Worm (Caenorhabditis elegans) whole organism, young adult: ENCODE measurements around the gene tig-3.

Experiments
- C06A6.2 ChIP-seq: fragments of 200-800 bp; sonication (Bioruptor generic); conservative IDR thresholded peaks from 2 replicates; pipeline ENCODE4 v1.3.6; 2022; ENCODE audit warnings: missing genetic modification characterization, missing compliant biosample characterization
- D2030.7 ChIP-seq: fragments of 200-800 bp; sonication (Bioruptor generic); IDR thresholded peaks from 2 replicates; pipeline ENCODE4 v1.3.6; 2022; ENCODE audit warnings: missing genetic modification reagents, missing genetic modification characterization, missing compliant biosample characterization
- F33H1.4 ChIP-seq: fragments of 200-800 bp; sonication (Bioruptor generic); IDR thresholded peaks from 2 replicates; pipeline ENCODE4 v1.3.6; 2022; ENCODE audit warnings: missing genetic modification reagents, missing genetic modification characterization, missing compliant biosample characterization
- F37B4.10 ChIP-seq: fragments of 200-800 bp; sonication (Bioruptor generic); IDR thresholded peaks from 2 replicates; pipeline ENCODE4 v1.3.6; 2022; ENCODE audit warnings: missing genetic modification characterization, missing compliant biosample characterization
- F52B5.7 ChIP-seq: sonication (generic microtip); optimal IDR thresholded peaks from 2 replicates; lab custom pipeline; 2016; ENCODE audit warnings: mild to moderate bottlenecking, missing genetic modification characterization, missing compliant biosample characterization
- F57C9.4 ChIP-seq: sonication (generic microtip); optimal IDR thresholded peaks from 2 replicates; lab custom pipeline; 2017; ENCODE audit warnings: mild to moderate bottlenecking, missing genetic modification characterization, missing compliant biosample characterization
- T26A5.8 ChIP-seq: sonication (generic microtip); optimal IDR thresholded peaks from 2 replicates; lab custom pipeline; 2016; ENCODE audit warnings: missing genetic modification characterization, missing compliant biosample characterization
- Y67H2A.10 ChIP-seq: fragments of 200-800 bp; sonication (Bioruptor generic); conservative IDR thresholded peaks from 2 replicates; pipeline ENCODE4 v1.3.6; 2022; ENCODE audit warnings: missing genetic modification reagents, missing genetic modification characterization, missing compliant biosample characterization
- ZK185.1 ChIP-seq: sonication (generic microtip); optimal IDR thresholded peaks from 2 replicates; lab custom pipeline; 2016; ENCODE audit warnings: mild to moderate bottlenecking, missing genetic modification characterization, missing compliant biosample characterization; ENCODE audit not compliant: poor library complexity, severe bottlenecking
- ama-1 ChIP-seq, 3 experiments: fragments of 150-350 bp in 1 of 3; sonication (generic microtip) in 2 of 3; optimal IDR thresholded peaks; 2 replicates each; lab custom pipeline; 2014 to 2018; ENCODE audit warnings: missing biosample characterization in 2 of 3, missing genetic modification characterization in 2 of 3, missing genetic modification reagents in 2 of 3
- aptf-3 ChIP-seq: fragments of 200-800 bp; sonication (Bioruptor generic); IDR thresholded peaks from 2 replicates; pipeline ENCODE4 v1.3.6; 2022; ENCODE audit warnings: missing genetic modification characterization, missing compliant biosample characterization
- ceh-79 ChIP-seq: sonication (generic microtip); optimal IDR thresholded peaks from 2 replicates; lab custom pipeline; 2017; ENCODE audit warnings: mild to moderate bottlenecking, missing genetic modification characterization, missing compliant biosample characterization
- ceh-91 ChIP-seq: fragments of 200-800 bp; sonication (Bioruptor generic); IDR thresholded peaks from 2 replicates; pipeline ENCODE4 v1.3.6; 2022; ENCODE audit warnings: missing genetic modification reagents, missing genetic modification characterization, missing compliant biosample characterization
- dox-1 ChIP-seq: fragments of 200-800 bp; sonication (Bioruptor generic); IDR thresholded peaks from 2 replicates; pipeline ENCODE4 v1.3.6; 2022; ENCODE audit warnings: missing genetic modification reagents, missing genetic modification characterization, missing compliant biosample characterization
- efl-1 ChIP-seq: fragments of 150-350 bp; optimal IDR thresholded peaks from 2 replicates; lab custom pipeline; 2014; ENCODE audit warnings: missing biosample characterization, missing genetic modification reagents, missing genetic modification characterization
- egrh-3 ChIP-seq: fragments of 200-800 bp; sonication (Bioruptor generic); IDR thresholded peaks from 2 replicates; pipeline ENCODE4 v1.3.6; 2022; ENCODE audit warnings: missing genetic modification reagents, missing genetic modification characterization, missing compliant biosample characterization
- ekl-4 ChIP-seq: fragments of 200-800 bp; sonication (Bioruptor generic); IDR thresholded peaks from 2 replicates; pipeline ENCODE4 v1.3.6; 2022; ENCODE audit warnings: missing genetic modification reagents, missing genetic modification characterization, missing compliant biosample characterization
- ets-4 ChIP-seq: fragments of 200-800 bp; sonication (Bioruptor generic); optimal IDR thresholded peaks from 2 replicates; lab custom pipeline; 2018; ENCODE audit warnings: mild to moderate bottlenecking, missing genetic modification characterization, missing compliant biosample characterization
- hmg-1.2 ChIP-seq: fragments of 200-800 bp; sonication (Bioruptor generic); IDR thresholded peaks from 2 replicates; pipeline ENCODE4 v1.3.6; 2022; ENCODE audit warnings: missing genetic modification reagents, missing genetic modification characterization, missing compliant biosample characterization
- lin-26 ChIP-seq: fragments of 200-800 bp; sonication (Bioruptor generic); IDR thresholded peaks from 2 replicates; pipeline ENCODE4 v1.3.6; 2022; ENCODE audit warnings: missing genetic modification reagents, missing genetic modification characterization, missing compliant biosample characterization
- lin-35 ChIP-seq, 3 experiments: fragments of 150-350 bp in 2 of 3; sonication (generic microtip) in 1 of 3; optimal IDR thresholded peaks; 2 replicates each; lab custom pipeline; 2014 to 2018; ENCODE audit warnings: missing biosample characterization in 3 of 3, missing genetic modification characterization in 3 of 3, missing genetic modification reagents in 3 of 3
- lsl-1 ChIP-seq: fragments of 200-800 bp; sonication (Bioruptor generic); optimal IDR thresholded peaks from 2 replicates; lab custom pipeline; 2018; ENCODE audit warnings: mild to moderate bottlenecking, missing genetic modification characterization, moderate library complexity, missing compliant biosample characterization
- madf-6 ChIP-seq: fragments of 200-800 bp; sonication (Bioruptor generic); IDR thresholded peaks from 2 replicates; pipeline ENCODE4 v1.3.6; 2022; ENCODE audit warnings: missing genetic modification reagents, missing genetic modification characterization, missing compliant biosample characterization
- mxl-1 ChIP-seq: sonication (generic microtip); optimal IDR thresholded peaks from 2 replicates; lab custom pipeline; 2016; ENCODE audit warnings: missing genetic modification characterization, missing compliant biosample characterization
- nfyb-1 ChIP-seq: fragments of 200-800 bp; sonication (Bioruptor generic); IDR thresholded peaks from 2 replicates; pipeline ENCODE4 v1.3.6; 2022; ENCODE audit warnings: missing genetic modification reagents, missing genetic modification characterization, missing compliant biosample characterization
- nhr-120 ChIP-seq: fragments of 200-800 bp; sonication (Bioruptor generic); IDR thresholded peaks from 2 replicates; pipeline ENCODE4 v1.3.6; 2022; ENCODE audit warnings: missing genetic modification characterization, missing compliant biosample characterization
- nhr-27 ChIP-seq: fragments of 200-800 bp; sonication (Bioruptor generic); optimal IDR thresholded peaks from 2 replicates; lab custom pipeline; 2018; ENCODE audit warnings: mild to moderate bottlenecking, missing genetic modification characterization, moderate library complexity, missing compliant biosample characterization
- rcor-1 ChIP-seq: fragments of 200-800 bp; sonication (Bioruptor generic); IDR thresholded peaks from 2 replicates; pipeline ENCODE4 v1.3.6; 2022; ENCODE audit warnings: missing genetic modification reagents, missing genetic modification characterization, missing compliant biosample characterization
- rec-8 ChIP-seq, 2 experiments: sonication (generic microtip); optimal IDR thresholded peaks; 2 replicates each; lab custom pipeline; 2016; ENCODE audit warnings: mild to moderate bottlenecking in 2 of 2, missing genetic modification characterization in 2 of 2, missing genetic modification reagents in 2 of 2, missing genotype in 2 of 2, missing biosample characterization in 1 of 2, missing compliant biosample characterization in 1 of 2, moderate library complexity in 1 of 2
- tbx-9 ChIP-seq: sonication (generic microtip); optimal IDR thresholded peaks from 2 replicates; lab custom pipeline; 2016; ENCODE audit warnings: borderline replicate concordance, missing genetic modification characterization, inconsistent platforms, missing compliant biosample characterization
- zfh-2 ChIP-seq: fragments of 200-800 bp; sonication (Bioruptor generic); conservative IDR thresholded peaks from 2 replicates; pipeline ENCODE4 v1.3.6; 2022; ENCODE audit warnings: missing genetic modification reagents, missing genetic modification characterization, missing compliant biosample characterization
- zim-3 ChIP-seq: sonication (generic microtip); optimal IDR thresholded peaks from 2 replicates; lab custom pipeline; 2017; ENCODE audit warnings: mild to moderate bottlenecking, missing genetic modification characterization, moderate library complexity, missing compliant biosample characterization
- ztf-22 ChIP-seq: fragments of 200-800 bp; sonication (Bioruptor generic); optimal IDR thresholded peaks from 2 replicates; lab custom pipeline; 2018; ENCODE audit warnings: mild to moderate bottlenecking, missing genetic modification characterization, moderate library complexity, missing compliant biosample characterization
- ztf-3 ChIP-seq: fragments of 200-800 bp; sonication (Bioruptor generic); optimal IDR thresholded peaks from 2 replicates; lab custom pipeline; 2018; ENCODE audit warnings: mild to moderate bottlenecking, missing genetic modification characterization, missing compliant biosample characterization
- ztf-6 ChIP-seq: fragments of 200-800 bp; sonication (Bioruptor generic); IDR thresholded peaks from 2 replicates; pipeline ENCODE4 v1.3.6; 2022; ENCODE audit warnings: missing genetic modification reagents, missing genetic modification characterization, missing compliant biosample characterization

tig-3 gene

DNA sequence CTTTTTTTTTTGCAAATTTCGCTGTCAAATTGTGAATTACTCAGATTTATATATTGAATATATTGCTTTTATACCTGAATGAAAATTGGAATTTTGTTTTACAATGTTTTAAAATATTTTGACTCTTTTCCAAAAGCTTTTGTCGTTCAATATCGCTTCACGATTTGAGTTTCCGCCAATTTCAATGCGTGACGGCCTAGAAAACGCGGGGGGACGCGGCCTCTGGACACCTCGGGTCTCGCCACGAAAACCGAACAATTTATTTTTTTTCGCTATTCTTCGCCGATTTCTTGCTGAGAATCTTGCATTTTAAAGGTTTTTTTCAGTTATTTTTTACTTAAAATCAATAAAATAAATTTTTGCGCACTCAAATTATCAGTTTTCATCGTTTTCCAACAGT is 18.9 kb downstream of the tig-3 start, which contains the start of gene Y46E12BL.2 (continued):
- TF ChIP-seq nhr-27 (no peak), lin-35 (GFP tag; optimal IDR thresholded peaks at IDR 0.05; lab: Kevin White, UChicago) (peak; percentile 34 to 89 (median 62)), rcor-1 (GFP tag; lab: Robert Waterston, UW) (peak; percentile 47; the same call in 1 of the 2 replicates), ztf-6 (GFP tag; lab: Robert Waterston, UW) (no peak), nfyb-1 (GFP tag; lab: Robert Waterston, UW) (peak; percentile 48; the same call in 1 of the 2 replicates)

DNA sequence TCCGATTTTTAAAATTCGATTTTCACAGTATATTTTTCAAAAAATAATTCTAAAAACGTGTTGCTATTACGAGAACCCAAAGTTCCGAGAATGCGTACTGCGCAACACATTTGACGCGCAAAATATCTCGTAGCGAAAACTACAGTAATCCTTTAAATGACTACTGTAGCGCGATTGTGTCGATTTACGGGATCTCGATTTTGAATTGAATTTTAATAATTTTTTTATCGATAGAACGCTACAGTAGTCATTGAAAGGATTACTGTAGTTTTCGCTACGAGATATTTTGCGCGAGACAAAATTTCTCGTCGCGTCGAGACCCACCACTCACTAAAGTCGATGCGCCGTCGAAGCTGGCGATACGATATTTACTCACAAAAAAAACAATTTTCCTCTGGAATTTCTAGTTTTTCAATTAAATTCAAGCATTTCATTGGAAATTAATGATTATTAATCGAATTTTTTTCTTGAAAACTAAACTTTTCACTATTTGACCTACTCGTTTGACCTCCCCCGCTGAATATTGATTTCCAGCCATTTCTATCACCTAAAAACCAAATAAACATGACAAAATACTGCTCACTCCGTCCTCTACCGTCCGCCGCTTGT is 21.7 kb downstream of the tig-3 start, which contains the start of gene spsb-2:
Gene spsb-2 (plus strand): TSS at position 559 of the 609 bp plus-strand sequence.
- no peak for TF ChIP-seq F37B4.10 (GFP tag; lab: Robert Waterston, UW)
- TF ChIP-seq F57C9.4 (tag; lab: Kevin White, UChicago): no peak
- peak; percentile 52 for TF ChIP-seq zim-3 (tag; lab: Kevin White, UChicago)
- no peak for TF ChIP-seq aptf-3
- peak; percentile 73 for TF ChIP-seq lsl-1 (GFP tag; lab: Kevin White, UChicago)
- no peak for TF ChIP-seq ztf-3 (GFP tag; lab: Kevin White, UChicago)
- TF ChIP-seq nhr-120 (GFP tag; lab: Robert Waterston, UW): no peak
- TF ChIP-seq ama-1 (optimal IDR thresholded peaks at IDR 0.05; lab: Kevin White, UChicago): no peak
- no peak for TF ChIP-seq ama-1 (GFP tag; optimal IDR thresholded peaks at IDR 0.05; lab: Kevin White, UChicago)
- no peak for TF ChIP-seq ztf-22 (GFP tag; lab: Kevin White, UChicago)
- TF ChIP-seq Y67H2A.10: no peak
- TF ChIP-seq rec-8 (tag; optimal IDR thresholded peaks at IDR 0.05; lab: Kevin White, UChicago): no peak
- peak; percentile 24; the same call in 1 of the 2 replicates for TF ChIP-seq ceh-91 (GFP tag; lab: Robert Waterston, UW)
- peak; percentile 34 for TF ChIP-seq madf-6
- TF ChIP-seq F33H1.4 (GFP tag; lab: Robert Waterston, UW): peak; percentile 25; the same call in 1 of the 2 replicates
- TF ChIP-seq efl-1 (GFP tag; lab: Kevin White, UChicago): peak; percentile 32
- peak; percentile 18; the same call in 1 of the 2 replicates for TF ChIP-seq ekl-4
- TF ChIP-seq D2030.7 (GFP tag; lab: Robert Waterston, UW): peak; percentile 16; the same call in 1 of the 2 replicates

DNA sequence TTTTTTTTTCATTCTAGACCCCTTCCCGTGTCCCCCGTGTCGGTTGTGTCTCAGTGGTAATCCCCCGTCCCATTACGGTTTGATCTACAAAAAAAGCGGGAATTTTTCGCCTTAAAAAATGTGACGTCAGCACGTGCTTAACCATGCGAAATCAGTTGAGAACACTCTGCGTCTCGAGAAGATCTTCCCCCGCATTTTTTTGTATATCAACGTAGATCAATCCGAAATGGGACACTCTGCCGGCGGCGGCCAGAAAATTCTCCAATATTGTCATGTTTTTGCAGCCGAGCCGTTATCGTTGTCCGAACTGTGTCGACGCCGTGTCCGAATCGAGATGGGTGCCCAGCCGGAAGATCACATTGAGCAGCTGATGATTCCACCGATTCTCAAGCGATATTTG is 23.6 kb downstream of the tig-3 start:
- TF ChIP-seq zfh-2 (0 out of 2 replicates have a peak, but pooled peaks have one; percentile 22), lin-26 (GFP tag; lab: Robert Waterston, UW) (no peak)

DNA sequence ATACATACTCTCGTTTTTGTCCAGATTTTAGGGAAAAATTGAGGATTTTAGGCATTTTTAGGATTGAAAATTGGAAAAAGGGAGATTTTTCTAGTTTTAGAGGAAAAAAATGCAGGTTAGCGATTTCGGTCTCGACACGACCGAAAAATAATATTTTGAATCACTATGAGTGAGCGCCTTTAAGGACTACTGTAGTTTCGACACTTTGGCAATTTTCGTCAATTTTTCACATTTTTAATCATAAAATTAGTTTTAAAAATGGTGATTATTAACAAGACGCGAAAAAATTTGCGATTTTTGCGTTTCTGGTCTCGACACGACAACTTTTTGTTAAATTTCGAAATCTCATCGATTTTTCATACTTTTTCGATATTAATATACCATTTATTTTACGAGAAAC is 24.8 kb downstream of the tig-3 start:
- TF ChIP-seq ets-4 (GFP tag; lab: Kevin White, UChicago): no peak
- TF ChIP-seq tbx-9 (tag; lab: Kevin White, UChicago): no peak
- no peak for TF ChIP-seq hmg-1.2 (GFP tag; lab: Robert Waterston, UW)
- no peak for TF ChIP-seq mxl-1 (tag; lab: Kevin White, UChicago)

DNA sequence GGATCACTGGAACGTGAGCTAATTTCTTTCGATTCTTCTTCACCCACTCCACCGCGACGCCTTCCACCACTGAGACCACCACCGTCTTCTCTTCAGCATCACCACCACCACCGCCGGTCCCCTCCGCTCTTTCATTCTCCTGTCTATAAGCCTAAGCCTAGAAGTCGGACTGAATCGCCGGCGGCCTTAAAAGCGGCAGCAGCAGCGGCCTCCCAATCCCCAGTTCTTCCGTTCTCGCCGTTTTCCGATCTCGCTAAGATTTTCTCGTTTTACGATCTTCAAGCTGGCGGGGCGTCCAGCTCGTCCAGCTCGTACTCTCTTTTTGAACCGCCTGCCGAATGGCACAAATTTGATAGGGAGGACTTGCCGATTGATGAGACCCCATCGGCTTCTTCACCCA is 25.4 kb downstream of the tig-3 start:
- TF ChIP-seq ekl-4 (0 out of 2 replicates have a peak, but pooled peaks have one; percentile 30), ceh-79 (tag; lab: Kevin White, UChicago) (peak; percentile 1), hmg-1.2 (GFP tag; lab: Robert Waterston, UW) (0 out of 2 replicates have a peak, but pooled peaks have one; percentile 15), T26A5.8 (tag; lab: Kevin White, UChicago) (no peak), ZK185.1 (tag; lab: Kevin White, UChicago) (no peak), C06A6.2 (GFP tag; lab: Robert Waterston, UW) (0 out of 2 replicates have a peak, but pooled peaks have one; percentile 12), egrh-3 (peak; percentile 66; the same call in 1 of the 2 replicates), F52B5.7 (tag; lab: Kevin White, UChicago) (peak; percentile 5), dox-1 (GFP tag; lab: Robert Waterston, UW) (0 out of 2 replicates have a peak, but pooled peaks have one; percentile 9), zfh-2 (peak; percentile 88)
